Fruit fly (Drosophila melanogaster): ENCODE results near the gene PsGEF.
A peak's percentile ranks its signal among the peaks of the same experiment; 100 is the strongest.

Gene PsGEF

dm6 chrX:2349510-2350227 lies 37.8 kb downstream of the PsGEF start:
- no peak for TF ChIP-seq pad (GFP tag; optimal IDR thresholded peaks at IDR 0.05)
- no peak for TF ChIP-seq CG5204 (GFP tag; optimal IDR thresholded peaks at IDR 0.05)
- TF ChIP-seq Hr96 (GFP tag; optimal IDR thresholded peaks at IDR 0.05): no peak
- TF ChIP-seq Clk (GFP tag; optimal IDR thresholded peaks at IDR 0.05): no peak
- TF ChIP-seq cnc (optimal IDR thresholded peaks at IDR 0.05): no peak
- no peak for TF ChIP-seq tj (GFP tag; optimal IDR thresholded peaks at IDR 0.05)
- TF ChIP-seq CG1620 (GFP tag; optimal IDR thresholded peaks at IDR 0.05): no peak

dm6 chrX:2344370-2344769 lies 43.1 kb downstream of the PsGEF start, which contains the start of gene mRpL14:
mRpL14 (minus strand) TSS chrX:2344649.
- TF ChIP-seq CG14711 (tag; optimal IDR thresholded peaks at IDR 0.05): no peak
- TF ChIP-seq bab1 (GFP tag; optimal IDR thresholded peaks at IDR 0.05): peak; percentile 41

dm6 chrX:2340009-2340733 lies 47.3 kb downstream of the PsGEF start:
- TF ChIP-seq cic (GFP tag; optimal IDR thresholded peaks at IDR 0.05) (no peak), bab1 (GFP tag; optimal IDR thresholded peaks at IDR 0.05) (peak; percentile 74), CG33017 (tag; optimal IDR thresholded peaks at IDR 0.05) (no peak), Clk (GFP tag; optimal IDR thresholded peaks at IDR 0.05) (no peak), Mnt (GFP tag; optimal IDR thresholded peaks at IDR 0.05) (peak; percentile 53), cnc (optimal IDR thresholded peaks at IDR 0.05) (no peak), kay (GFP tag; ENCODE audit: borderline replicate concordance) (no peak), CG11617 (GFP tag; optimal IDR thresholded peaks at IDR 0.05) (peak; percentile 9), Hr96 (GFP tag; optimal IDR thresholded peaks at IDR 0.05) (no peak), ovo (GFP tag; optimal IDR thresholded peaks at IDR 0.05) (no peak), CG7101 (tag; optimal IDR thresholded peaks at IDR 0.05) (peak; percentile 8), Crg-1 (GFP tag; optimal IDR thresholded peaks at IDR 0.05) (no peak), CG14711 (tag; optimal IDR thresholded peaks at IDR 0.05) (peak; percentile 5), CG12768 (GFP tag; optimal IDR thresholded peaks at IDR 0.05) (no peak), toe (GFP tag; optimal IDR thresholded peaks at IDR 0.05) (no peak), tj (GFP tag; optimal IDR thresholded peaks at IDR 0.05) (no peak), CG1620 (GFP tag; optimal IDR thresholded peaks at IDR 0.05) (peak; percentile 35), CG7045 (GFP tag; optimal IDR thresholded peaks at IDR 0.05) (no peak), CG5204 (GFP tag; optimal IDR thresholded peaks at IDR 0.05) (no peak), pad (GFP tag; optimal IDR thresholded peaks at IDR 0.05) (peak; percentile 23)

- TF ChIP-seq CG11617 (GFP tag; optimal IDR thresholded peaks at IDR 0.05) (no peak), Clk (GFP tag; optimal IDR thresholded peaks at IDR 0.05) (no peak), CG33017 (tag; optimal IDR thresholded peaks at IDR 0.05) (no peak), CG14711 (tag; optimal IDR thresholded peaks at IDR 0.05) (no peak), cnc (optimal IDR thresholded peaks at IDR 0.05) (no peak), CG1620 (GFP tag; optimal IDR thresholded peaks at IDR 0.05) (no peak), tj (GFP tag; optimal IDR thresholded peaks at IDR 0.05) (no peak), kay (GFP tag; ENCODE audit: borderline replicate concordance) (no peak), CG5204 (GFP tag; optimal IDR thresholded peaks at IDR 0.05) (no peak), toe (GFP tag; optimal IDR thresholded peaks at IDR 0.05) (no peak), CG12768 (GFP tag; optimal IDR thresholded peaks at IDR 0.05) (no peak), ovo (GFP tag; optimal IDR thresholded peaks at IDR 0.05) (no peak), CG7101 (tag; optimal IDR thresholded peaks at IDR 0.05) (no peak), CG7045 (GFP tag; optimal IDR thresholded peaks at IDR 0.05) (no peak), bab1 (GFP tag; optimal IDR thresholded peaks at IDR 0.05) (no peak), Mnt (GFP tag; optimal IDR thresholded peaks at IDR 0.05) (no peak), Crg-1 (GFP tag; optimal IDR thresholded peaks at IDR 0.05) (no peak), pad (GFP tag; optimal IDR thresholded peaks at IDR 0.05) (no peak), Hr96 (GFP tag; optimal IDR thresholded peaks at IDR 0.05) (no peak)
These were observed 50.3 kb downstream of the PsGEF start for dm6 chrX:2337184-2337583.

DNA sequence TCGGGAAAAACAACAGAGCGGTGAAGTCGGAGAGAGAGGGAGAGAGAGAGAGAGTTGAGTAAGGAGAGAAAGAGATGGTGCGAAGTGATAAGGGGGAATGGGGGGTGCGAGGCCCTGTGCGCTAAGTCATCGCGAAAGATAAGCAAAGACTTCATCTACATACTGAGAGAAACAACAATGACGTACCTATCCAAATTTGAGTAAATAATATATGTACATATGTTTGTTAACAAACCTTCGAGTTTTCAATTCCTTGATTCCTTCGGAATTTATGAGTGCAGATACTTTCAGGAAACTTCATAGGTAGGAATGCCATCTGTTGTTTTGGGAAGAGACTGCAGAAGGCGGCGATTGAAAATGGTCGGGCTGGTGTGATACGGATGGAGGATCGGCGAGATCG lies 51.0 kb downstream of the PsGEF start:
- no peak for TF ChIP-seq CG12768 (GFP tag; optimal IDR thresholded peaks at IDR 0.05)
- no peak for TF ChIP-seq bab1 (GFP tag; optimal IDR thresholded peaks at IDR 0.05)
- no peak for TF ChIP-seq cnc (optimal IDR thresholded peaks at IDR 0.05)
- TF ChIP-seq CG33017 (tag; optimal IDR thresholded peaks at IDR 0.05): no peak
- no peak for TF ChIP-seq kay (GFP tag; ENCODE audit: borderline replicate concordance)
- TF ChIP-seq Hr96 (GFP tag; optimal IDR thresholded peaks at IDR 0.05): no peak
- no peak for TF ChIP-seq Crg-1 (GFP tag; optimal IDR thresholded peaks at IDR 0.05)
- no peak for TF ChIP-seq CG11617 (GFP tag; optimal IDR thresholded peaks at IDR 0.05)
- no peak for TF ChIP-seq cic (GFP tag; optimal IDR thresholded peaks at IDR 0.05)

dm6 chrX:2334556-2335137 lies 52.8 kb downstream of the PsGEF start, which contains the start of gene Ilp6:
Ilp6 (minus strand) TSS chrX:2334658.
- TF ChIP-seq CG5204 (GFP tag; optimal IDR thresholded peaks at IDR 0.05): no peak
- no peak for TF ChIP-seq cic (GFP tag; optimal IDR thresholded peaks at IDR 0.05)
- TF ChIP-seq cnc (optimal IDR thresholded peaks at IDR 0.05): no peak
- TF ChIP-seq Clk (GFP tag; optimal IDR thresholded peaks at IDR 0.05): no peak
- no peak for TF ChIP-seq CG7045 (GFP tag; optimal IDR thresholded peaks at IDR 0.05)
- no peak for TF ChIP-seq pad (GFP tag; optimal IDR thresholded peaks at IDR 0.05)
- TF ChIP-seq Hr96 (GFP tag; optimal IDR thresholded peaks at IDR 0.05): no peak
- TF ChIP-seq Crg-1 (GFP tag; optimal IDR thresholded peaks at IDR 0.05): no peak
- TF ChIP-seq bab1 (GFP tag; optimal IDR thresholded peaks at IDR 0.05): no peak
- TF ChIP-seq CG12768 (GFP tag; optimal IDR thresholded peaks at IDR 0.05): no peak
- no peak for TF ChIP-seq CG1620 (GFP tag; optimal IDR thresholded peaks at IDR 0.05)
- TF ChIP-seq toe (GFP tag; optimal IDR thresholded peaks at IDR 0.05): no peak
- no peak for TF ChIP-seq CG14711 (tag; optimal IDR thresholded peaks at IDR 0.05)
- TF ChIP-seq CG33017 (tag; optimal IDR thresholded peaks at IDR 0.05): no peak
- no peak for TF ChIP-seq CG11617 (GFP tag; optimal IDR thresholded peaks at IDR 0.05)
- peak; percentile 27 for TF ChIP-seq ovo (GFP tag; optimal IDR thresholded peaks at IDR 0.05)
- no peak for TF ChIP-seq CG7101 (tag; optimal IDR thresholded peaks at IDR 0.05)
- TF ChIP-seq Mnt (GFP tag; optimal IDR thresholded peaks at IDR 0.05): peak; percentile 74
- peak; percentile 78 for TF ChIP-seq tj (GFP tag; optimal IDR thresholded peaks at IDR 0.05)
- peak; percentile 49 for TF ChIP-seq kay (GFP tag; ENCODE audit: borderline replicate concordance)
